Worm (Caenorhabditis elegans): Measurements from ENCODE around the gene F28G4.2.

F28G4.2 gene

DNA sequence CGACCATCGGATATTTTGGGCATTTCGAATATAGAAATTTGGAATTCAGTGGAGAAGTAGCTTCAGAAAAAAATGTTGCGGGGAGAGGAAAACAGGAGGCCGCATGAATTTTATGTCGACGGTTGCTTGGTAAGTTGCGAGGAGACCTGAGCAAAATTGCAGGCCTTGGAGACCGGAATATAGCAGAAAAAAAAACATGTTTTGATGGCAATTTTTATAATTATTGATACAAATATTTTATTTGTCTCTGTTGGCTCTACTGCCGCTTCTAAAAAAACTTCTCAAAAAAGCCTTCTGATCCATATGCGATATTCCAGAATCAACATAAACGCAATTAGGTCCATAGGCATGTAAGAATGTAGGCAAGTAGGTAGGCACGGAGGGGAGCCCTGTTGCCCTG lies 6.8 kb downstream of the F28G4.2 start, which contains the start of gene pacl-1:
Gene pacl-1 (minus strand): TSS at position 101 of the 400 bp plus-strand sequence.
- no peak for TF ChIP-seq unc-62 (GFP tag; optimal IDR thresholded peaks at IDR 0.05)

DNA sequence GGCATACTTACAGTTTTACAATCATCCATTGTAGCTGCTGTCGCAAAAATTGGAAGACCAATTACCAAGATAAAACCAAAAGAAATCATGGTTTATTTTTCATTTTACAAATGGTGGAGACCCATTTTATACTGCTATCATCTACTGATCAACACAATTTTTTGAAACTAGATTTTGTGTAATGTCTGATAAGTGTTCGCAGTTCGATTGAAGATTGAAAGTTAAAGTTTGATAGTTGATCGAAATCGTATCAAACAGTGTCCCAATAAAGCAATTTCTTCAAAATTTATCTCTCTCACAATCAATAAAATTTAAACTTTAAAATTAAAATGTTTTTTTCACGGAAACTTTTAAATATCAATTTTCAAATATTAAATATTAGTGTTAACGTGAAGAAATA lies 11.0 kb downstream of the F28G4.2 start, which contains the start of gene T13F3.6:
Gene T13F3.6 (minus strand): TSS at position 101 of the 400 bp plus-strand sequence.
- no peak for TF ChIP-seq unc-62 (GFP tag; optimal IDR thresholded peaks at IDR 0.05)

DNA sequence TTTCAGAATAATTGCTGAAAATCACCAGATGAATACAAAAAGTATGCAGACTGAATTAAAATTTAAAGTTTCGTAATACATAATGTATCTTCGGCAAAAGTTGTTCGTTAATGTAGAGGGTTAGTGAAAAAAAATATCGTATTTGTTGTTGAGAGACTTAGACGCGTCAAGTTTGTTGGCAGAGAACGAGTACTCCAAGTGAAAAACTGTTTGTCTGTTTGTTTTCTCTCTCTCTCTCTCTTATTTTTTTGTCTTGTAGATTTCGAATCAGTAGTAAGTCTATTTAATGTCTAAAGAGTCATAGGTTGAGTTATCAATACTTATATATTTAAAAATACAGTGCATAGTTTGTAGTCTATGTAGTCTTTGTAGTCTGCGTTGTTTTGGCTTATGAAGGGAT lies 12.6 kb downstream of the F28G4.2 start, which contains the start of the genes fbxa-2 and T13F3.8:
Gene fbxa-2 (minus strand): TSS at position 101 of the 400 bp plus-strand sequence.
Gene T13F3.8 (plus strand): TSS at position 245 of the 400 bp plus-strand sequence.
- TF ChIP-seq unc-62 (GFP tag; optimal IDR thresholded peaks at IDR 0.05): no peak

DNA sequence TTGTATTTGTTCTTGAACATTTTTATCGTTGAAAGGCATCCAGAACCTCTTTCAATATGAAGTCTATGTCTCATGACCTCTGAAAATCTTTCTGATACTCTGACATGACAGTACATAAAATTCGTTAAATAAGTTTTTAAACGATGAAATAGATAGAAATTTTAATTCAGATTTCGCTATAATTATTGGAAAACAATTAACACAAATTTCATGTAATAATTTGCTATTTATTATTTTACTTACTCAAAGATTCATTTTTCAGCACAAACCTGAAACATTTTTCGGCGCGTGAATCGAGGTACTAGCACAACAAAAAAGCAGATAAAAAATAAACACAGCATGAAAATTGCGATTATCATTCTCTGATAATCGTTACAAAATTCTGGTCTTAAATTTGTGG lies 15.6 kb downstream of the F28G4.2 start, which contains the start of gene T13F3.4:
Gene T13F3.4 (minus strand): TSS at position 101 of the 400 bp plus-strand sequence.
- no peak for TF ChIP-seq unc-62 (GFP tag; optimal IDR thresholded peaks at IDR 0.05)

DNA sequence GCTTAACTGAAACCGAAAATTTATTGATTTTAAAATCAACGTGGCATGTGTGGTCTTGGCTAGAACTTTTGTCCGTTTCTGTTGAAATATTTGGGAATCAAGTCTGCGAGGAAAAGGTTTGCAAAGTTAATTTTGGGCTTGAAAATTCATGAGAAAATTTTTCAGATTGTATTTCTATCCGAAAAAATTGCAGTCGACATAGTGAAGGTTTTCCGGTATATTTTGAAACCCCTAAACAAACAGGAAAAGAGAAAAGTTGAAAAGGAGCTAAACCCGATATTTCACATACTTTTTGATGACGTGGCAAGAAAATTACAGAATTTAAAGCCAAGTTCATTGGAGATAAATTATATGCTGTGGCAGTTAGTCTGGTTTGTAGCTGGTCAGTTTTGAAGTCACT lies 22.4 kb downstream of the F28G4.2 start, which contains the start of gene nhr-127:
Gene nhr-127 (plus strand): TSS at position 301 of the 400 bp plus-strand sequence.
- TF ChIP-seq unc-62 (GFP tag; optimal IDR thresholded peaks at IDR 0.05): no peak

DNA sequence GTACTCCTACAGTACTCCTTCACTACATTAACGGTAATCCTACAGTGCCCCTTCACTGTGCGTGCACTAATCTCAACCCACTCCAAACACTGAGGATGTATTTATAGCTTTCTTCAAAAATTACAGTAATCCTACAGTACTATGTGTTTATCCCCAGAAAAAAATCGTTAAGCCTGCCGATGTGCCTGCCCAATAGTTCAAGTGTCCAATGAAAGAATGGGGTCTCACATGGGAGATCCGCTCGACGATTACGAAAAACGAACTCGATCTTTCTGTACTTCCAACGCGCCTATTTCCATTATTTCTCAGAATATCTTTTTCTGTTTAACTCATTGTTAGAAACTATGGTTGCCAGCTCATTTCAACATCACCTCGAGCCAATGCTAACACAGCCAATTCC lies 24.0 kb downstream of the F28G4.2 start, which contains the start of gene nhr-218:
Gene nhr-218 (plus strand): TSS at position 301 of the 400 bp plus-strand sequence.
- no peak for TF ChIP-seq unc-62 (GFP tag; optimal IDR thresholded peaks at IDR 0.05)

DNA sequence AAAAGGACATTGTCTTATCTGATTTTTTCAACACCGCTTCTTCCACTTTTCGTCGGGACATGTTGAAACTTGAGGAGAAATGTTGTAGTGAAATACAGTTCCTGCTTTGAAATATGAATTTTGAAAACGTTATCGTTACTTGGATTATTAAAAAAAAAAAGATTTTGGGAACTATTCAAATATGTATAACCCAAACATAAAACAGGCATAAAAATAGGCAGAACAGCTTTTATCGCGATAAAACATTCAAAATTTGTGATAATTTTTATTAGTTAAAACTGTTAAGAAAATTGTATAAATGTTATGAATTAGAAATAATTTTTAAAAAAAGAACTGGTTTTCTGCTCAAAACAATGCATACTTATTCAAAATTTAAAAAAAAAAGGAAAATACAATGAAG lies 25.7 kb downstream of the F28G4.2 start, which contains the start of gene bgnt-1.3:
Gene bgnt-1.3 (minus strand): TSS at position 101 of the 400 bp plus-strand sequence.
- no peak for TF ChIP-seq unc-62 (GFP tag; optimal IDR thresholded peaks at IDR 0.05)

DNA sequence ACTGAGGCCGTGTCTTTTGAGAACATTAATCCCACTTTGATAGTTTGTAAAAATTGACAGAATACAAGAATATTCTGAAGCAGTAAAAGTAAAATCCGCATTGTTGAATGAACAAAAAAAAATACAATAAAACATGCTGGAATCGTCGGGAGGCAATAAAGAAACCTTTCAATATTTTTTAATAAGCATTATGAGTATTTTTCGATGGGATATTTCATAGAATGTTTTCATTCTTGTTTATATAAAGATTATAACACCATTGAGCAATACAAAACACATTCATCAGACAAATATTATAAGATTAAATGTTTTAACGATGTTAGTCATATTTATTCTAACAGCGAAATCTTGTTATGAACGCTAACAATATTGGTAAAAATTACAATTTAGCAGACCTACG lies 28.4 kb downstream of the F28G4.2 start, which contains the start of gene gcy-20:
Gene gcy-20 (minus strand): TSS at position 101 of the 400 bp plus-strand sequence.
- TF ChIP-seq unc-62 (GFP tag; optimal IDR thresholded peaks at IDR 0.05): no peak

DNA sequence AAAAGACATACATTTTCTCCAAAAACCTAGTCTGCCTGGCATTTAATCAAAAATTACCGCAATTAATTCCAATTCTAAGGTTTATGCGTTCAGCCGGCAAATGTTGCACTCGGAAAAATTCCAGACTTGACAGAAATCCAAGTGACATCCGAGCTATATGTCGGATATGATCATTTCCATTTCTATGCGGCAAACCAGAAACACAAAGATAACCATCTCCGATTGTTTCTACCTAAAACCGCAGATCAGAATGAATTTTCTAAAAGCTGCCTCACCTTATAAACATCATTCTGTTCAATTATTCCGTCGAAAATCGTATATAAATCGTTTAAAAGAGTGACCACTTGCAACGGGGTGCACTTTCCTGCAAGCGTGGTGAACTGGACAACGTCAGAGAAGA lies 33.0 kb downstream of the F28G4.2 start:
- TF ChIP-seq unc-62 (GFP tag; optimal IDR thresholded peaks at IDR 0.05): no peak

DNA sequence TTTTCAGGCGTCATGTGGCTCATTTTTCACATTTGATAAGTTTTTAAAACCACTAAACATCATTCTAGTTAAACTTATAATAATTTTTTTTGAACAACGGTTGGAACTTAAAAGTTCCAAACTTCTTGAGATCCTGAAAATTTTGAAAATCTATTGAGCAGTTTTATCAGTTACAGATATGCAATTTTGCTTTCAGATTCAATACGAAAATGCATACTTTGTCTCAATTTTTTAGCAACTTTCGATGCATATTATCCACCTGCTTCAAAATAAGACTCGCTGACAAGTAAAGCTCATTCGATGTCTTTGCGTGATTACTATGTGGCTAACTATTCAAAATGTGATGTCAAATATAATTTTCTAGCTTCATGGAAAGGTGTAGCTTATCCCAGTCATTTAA lies 35.5 kb downstream of the F28G4.2 start, which contains the start of gene srh-95:
Gene srh-95 (plus strand): TSS at position 301 of the 400 bp plus-strand sequence.
- no peak for TF ChIP-seq unc-62 (GFP tag; optimal IDR thresholded peaks at IDR 0.05)

DNA sequence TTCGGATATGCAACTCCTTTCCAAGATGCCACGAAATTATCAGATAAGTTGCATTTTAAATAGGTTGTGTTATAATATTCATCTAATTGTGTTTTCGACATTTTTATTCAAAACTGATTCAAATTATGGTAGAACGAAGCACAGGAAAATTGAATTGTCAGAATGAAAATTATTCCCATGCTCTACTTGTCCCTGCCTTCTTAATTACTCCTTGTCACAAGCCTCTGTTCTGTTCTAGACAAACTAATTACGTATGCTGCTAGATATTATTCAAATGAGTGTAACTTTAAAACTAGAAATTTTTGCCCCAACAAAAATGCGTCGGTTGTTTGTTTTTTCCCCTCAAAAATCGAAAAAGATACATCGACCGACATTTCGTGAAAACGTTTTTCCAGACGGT lies 38.0 kb downstream of the F28G4.2 start, which contains the start of gene srh-104:
Gene srh-104 (minus strand): TSS at position 101 of the 400 bp plus-strand sequence.
- no peak for TF ChIP-seq unc-62 (GFP tag; optimal IDR thresholded peaks at IDR 0.05)

DNA sequence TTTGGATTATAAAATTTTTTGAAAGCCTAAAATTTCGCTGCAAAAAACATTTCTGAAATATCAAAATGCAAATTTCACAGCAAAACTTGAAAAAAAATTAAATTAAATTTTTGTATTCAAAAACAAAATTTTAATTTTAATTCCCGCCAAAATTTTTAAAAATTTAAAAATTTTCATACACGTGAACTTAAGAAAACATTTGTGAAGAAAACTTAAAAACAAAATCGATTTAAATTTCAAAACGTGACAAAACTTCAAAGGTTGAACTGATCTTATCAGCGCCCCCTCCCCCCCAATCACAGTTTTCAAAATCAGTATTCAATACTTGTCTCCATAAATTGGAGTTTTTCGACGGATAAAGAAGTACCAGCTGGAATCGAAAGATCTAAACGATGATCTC lies 44.9 kb downstream of the F28G4.2 start, which contains the start of gene F21H7.5:
Gene F21H7.5 (plus strand): TSS at position 301 of the 400 bp plus-strand sequence.
- no peak for TF ChIP-seq unc-62 (GFP tag; optimal IDR thresholded peaks at IDR 0.05)

DNA sequence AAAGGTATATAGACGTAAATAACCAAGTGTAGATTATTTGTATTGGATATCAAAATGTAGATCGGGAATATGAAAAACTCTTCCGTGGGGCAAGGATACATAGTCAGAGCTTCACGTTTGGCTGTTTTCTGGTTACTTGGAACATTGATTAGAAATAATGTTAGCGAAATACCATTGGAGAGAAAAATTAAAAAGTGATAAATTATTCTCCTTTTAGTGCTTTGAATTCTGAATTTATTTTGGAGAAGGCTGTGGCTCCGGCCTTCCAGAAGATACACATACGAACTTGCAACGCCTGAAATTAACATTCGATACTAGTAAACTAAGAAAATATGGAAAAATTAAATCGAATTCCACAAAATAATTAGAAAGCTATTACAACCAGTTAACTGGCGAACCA lies 46.5 kb downstream of the F28G4.2 start, which contains the start of gene srh-98:
Gene srh-98 (minus strand): TSS at position 101 of the 400 bp plus-strand sequence.
- no peak for TF ChIP-seq unc-62 (GFP tag; optimal IDR thresholded peaks at IDR 0.05)

DNA sequence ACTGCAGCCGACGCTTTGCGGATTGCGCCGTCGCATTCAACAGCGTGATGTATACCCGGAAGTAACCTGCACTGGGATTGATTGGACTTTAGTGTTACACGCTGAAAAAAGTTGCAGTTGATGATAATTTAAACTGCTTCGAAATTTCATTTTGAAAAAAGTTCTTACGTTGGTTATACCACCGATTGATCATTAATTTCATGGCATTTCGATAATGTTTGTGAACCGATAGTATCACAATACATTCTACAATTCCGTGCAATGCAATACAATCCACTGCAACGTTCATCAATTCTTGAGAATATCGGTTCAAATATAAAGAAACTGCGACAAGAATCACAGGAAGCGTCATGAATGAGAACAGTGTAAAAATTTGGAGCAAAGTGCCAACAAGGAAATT lies 47.0 kb downstream of the F28G4.2 start, which contains the start of gene F21H7.3:
Gene F21H7.3 (minus strand): TSS at position 101 of the 400 bp plus-strand sequence.
- TF ChIP-seq unc-62 (GFP tag; optimal IDR thresholded peaks at IDR 0.05): no peak

DNA sequence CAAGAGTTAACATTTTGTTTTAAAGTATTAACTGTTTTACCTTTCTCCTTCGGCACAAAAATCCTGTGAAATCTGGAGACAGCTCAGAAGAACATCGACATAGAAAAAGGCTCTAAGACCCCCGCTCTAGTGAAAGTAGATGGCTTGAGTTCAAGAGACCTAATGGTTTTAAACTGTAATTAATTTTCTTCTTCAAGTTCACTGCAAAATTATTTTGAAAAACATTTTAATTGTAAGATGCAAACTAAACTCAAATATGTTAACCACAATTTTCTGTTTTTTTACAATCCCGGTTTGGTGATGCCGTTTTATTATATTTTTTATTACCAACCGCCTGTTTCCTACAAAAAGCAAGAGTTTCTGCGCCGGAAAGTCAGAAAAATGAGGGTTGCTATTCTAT lies 48.5 kb downstream of the F28G4.2 start, which contains the start of gene clec-233:
Gene clec-233 (plus strand): TSS at position 301 of the 400 bp plus-strand sequence.
- TF ChIP-seq unc-62 (GFP tag; optimal IDR thresholded peaks at IDR 0.05): no peak

DNA sequence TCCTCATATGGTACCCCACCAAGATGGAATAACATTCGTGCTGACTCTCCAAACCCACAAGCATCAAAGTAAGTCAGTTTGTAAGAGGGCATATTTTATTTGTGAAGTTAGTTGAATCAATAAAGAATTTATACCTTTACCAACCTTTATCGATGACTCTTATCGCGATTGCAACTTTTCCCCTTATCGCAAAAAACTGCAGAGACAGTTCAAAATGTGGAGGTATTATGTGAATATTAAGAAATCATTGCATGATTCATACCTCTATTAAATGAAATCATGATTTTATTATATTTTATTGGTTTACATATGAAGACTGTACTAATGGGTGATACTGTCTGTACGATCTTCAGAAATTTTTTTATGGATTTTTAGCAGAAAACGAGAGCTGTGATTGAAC lies 49.9 kb downstream of the F28G4.2 start, which contains the start of gene gst-22:
Gene gst-22 (minus strand): TSS at position 103 of the 400 bp plus-strand sequence.
- no peak for TF ChIP-seq unc-62 (GFP tag; optimal IDR thresholded peaks at IDR 0.05)

All from whole organism, dauer.